Worm (Caenorhabditis elegans) whole organism, L3 larva: ENCODE data around the gene C43H6.12.

Experiments
- aly-2 ChIP-seq: fragments of 150-350 bp; optimal IDR thresholded peaks from 2 replicates; lab custom pipeline; 2014; ENCODE audit warnings: missing biosample characterization, missing genetic modification characterization
- ama-1 ChIP-seq: fragments of 150-350 bp; optimal IDR thresholded peaks from 2 replicates; lab custom pipeline; 2018
- ceh-28 ChIP-seq: fragments of 150-350 bp; optimal IDR thresholded peaks from 2 replicates; lab custom pipeline; 2014; ENCODE audit warnings: missing biosample characterization, missing genetic modification reagents, missing genetic modification characterization
- ceh-82 ChIP-seq: fragments of 150-350 bp; optimal IDR thresholded peaks from 2 replicates; lab custom pipeline; 2014; ENCODE audit warnings: missing biosample characterization, missing genetic modification characterization
- egl-27 ChIP-seq: sonication (generic microtip); optimal IDR thresholded peaks from 4 replicates; lab custom pipeline; 2017; ENCODE audit warnings: missing biosample characterization, missing genetic modification reagents, missing genetic modification characterization
- egl-5 ChIP-seq: fragments of 150-350 bp; optimal IDR thresholded peaks from 2 replicates; lab custom pipeline; 2017; ENCODE audit warnings: missing biosample characterization, missing genetic modification reagents, missing genetic modification characterization, inconsistent platforms
- elt-2 ChIP-seq: sonication (generic microtip); optimal IDR thresholded peaks from 2 replicates; lab custom pipeline; 2016; ENCODE audit warnings: missing genetic modification reagents, mild to moderate bottlenecking, missing genetic modification characterization, missing compliant biosample characterization
- elt-3 ChIP-seq, 3 experiments: fragments of 150-350 bp in 1 of 3; sonication (generic microtip) in 2 of 3; optimal IDR thresholded peaks; 2 replicates in 2 of 3; 4 replicates in 1 of 3; lab custom pipeline; 2014 to 2017; ENCODE audit warnings: missing biosample characterization in 3 of 3, missing genetic modification characterization in 3 of 3
- eor-1 ChIP-seq, 2 experiments: fragments of 150-350 bp; optimal IDR thresholded peaks; 2 replicates each; lab custom pipeline; 2014 to 2018; ENCODE audit warnings: missing biosample characterization in 2 of 2, missing genetic modification characterization in 2 of 2
- fkh-10 ChIP-seq: sonication (generic microtip); optimal IDR thresholded peaks from 2 replicates; lab custom pipeline; 2017; ENCODE audit warnings: missing biosample characterization, missing genetic modification reagents, missing genetic modification characterization
- fos-1 ChIP-seq: fragments of 150-350 bp; optimal IDR thresholded peaks from 2 replicates; lab custom pipeline; 2014; ENCODE audit warnings: missing biosample characterization, missing genetic modification characterization
- hmg-11 ChIP-seq: sonication (generic microtip); optimal IDR thresholded peaks from 2 replicates; lab custom pipeline; 2016; ENCODE audit warnings: missing genetic modification characterization, missing compliant biosample characterization
- jun-1 ChIP-seq: fragments of 150-350 bp; optimal IDR thresholded peaks from 2 replicates; lab custom pipeline; 2014; ENCODE audit warnings: missing biosample characterization, missing genetic modification reagents, missing genetic modification characterization
- lin-15B ChIP-seq: fragments of 150-350 bp; optimal IDR thresholded peaks from 2 replicates; lab custom pipeline; 2014; ENCODE audit warnings: missing biosample characterization, missing genetic modification characterization
- lin-39 ChIP-seq: fragments of 150-350 bp; optimal IDR thresholded peaks from 2 replicates; lab custom pipeline; 2018; ENCODE audit warnings: missing biosample characterization, missing genetic modification reagents, missing genetic modification characterization
- lsy-12 ChIP-seq: sonication (generic microtip); optimal IDR thresholded peaks from 2 replicates; lab custom pipeline; 2016; ENCODE audit warnings: mild to moderate bottlenecking, missing genetic modification characterization, missing compliant biosample characterization
- nfya-1 ChIP-seq: sonication (generic microtip); optimal IDR thresholded peaks from 2 replicates; lab custom pipeline; 2017; ENCODE audit warnings: missing genetic modification characterization, mild to moderate bottlenecking, missing compliant biosample characterization, antibody characterized with exemption, moderate library complexity; ENCODE audit not compliant: insufficient read depth
- nhr-11 ChIP-seq: fragments of 150-350 bp; optimal IDR thresholded peaks from 2 replicates; lab custom pipeline; 2014; ENCODE audit warnings: missing biosample characterization, missing genetic modification characterization
- nhr-23 ChIP-seq: fragments of 150-350 bp; optimal IDR thresholded peaks from 2 replicates; lab custom pipeline; 2014; ENCODE audit warnings: missing biosample characterization, missing genetic modification reagents, missing genetic modification characterization
- nhr-25 ChIP-seq: sonication (generic microtip); optimal IDR thresholded peaks from 2 replicates; lab custom pipeline; 2017; ENCODE audit warnings: missing biosample characterization, missing genetic modification characterization
- nhr-28 ChIP-seq: fragments of 150-350 bp; optimal IDR thresholded peaks from 2 replicates; lab custom pipeline; 2014; ENCODE audit warnings: missing biosample characterization, missing genetic modification characterization
- nhr-43 ChIP-seq: sonication (generic microtip); optimal IDR thresholded peaks from 2 replicates; lab custom pipeline; 2016; ENCODE audit warnings: mild to moderate bottlenecking, missing genetic modification characterization, missing compliant biosample characterization; ENCODE audit not compliant: poor library complexity, severe bottlenecking
- nhr-67 ChIP-seq: fragments of 150-350 bp; optimal IDR thresholded peaks from 2 replicates; lab custom pipeline; 2014; ENCODE audit warnings: missing biosample characterization, missing genetic modification characterization
- nhr-77 ChIP-seq: fragments of 150-350 bp; optimal IDR thresholded peaks from 2 replicates; lab custom pipeline; 2014; ENCODE audit warnings: missing biosample characterization, missing genetic modification characterization
- pha-4 ChIP-seq: fragments of 150-350 bp; optimal IDR thresholded peaks from 2 replicates; lab custom pipeline; 2014; ENCODE audit warnings: missing biosample characterization, missing genetic modification reagents, missing genetic modification characterization
- skn-1 ChIP-seq: fragments of 150-350 bp; optimal IDR thresholded peaks from 2 replicates; lab custom pipeline; 2014; ENCODE audit warnings: missing biosample characterization, missing genetic modification characterization
- snpc-4 ChIP-seq: fragments of 150-350 bp; optimal IDR thresholded peaks from 2 replicates; lab custom pipeline; 2014; ENCODE audit warnings: missing biosample characterization, missing genetic modification characterization
- unc-62 ChIP-seq: fragments of 150-350 bp; sonication (generic microtip); optimal IDR thresholded peaks from 4 replicates; lab custom pipeline; 2014; ENCODE audit warnings: missing biosample characterization, missing genetic modification reagents, missing genetic modification characterization
- zag-1 ChIP-seq: fragments of 150-350 bp; optimal IDR thresholded peaks from 2 replicates; lab custom pipeline; 2014; ENCODE audit warnings: missing biosample characterization, missing genetic modification characterization
- ztf-11 ChIP-seq: fragments of 150-350 bp; optimal IDR thresholded peaks from 2 replicates; lab custom pipeline; 2014; ENCODE audit warnings: missing biosample characterization, missing genetic modification characterization
- ztf-4 ChIP-seq: fragments of 150-350 bp; optimal IDR thresholded peaks from 2 replicates; lab custom pipeline; 2014; ENCODE audit warnings: missing biosample characterization, missing genetic modification characterization

The C43H6.12 gene

DNA sequence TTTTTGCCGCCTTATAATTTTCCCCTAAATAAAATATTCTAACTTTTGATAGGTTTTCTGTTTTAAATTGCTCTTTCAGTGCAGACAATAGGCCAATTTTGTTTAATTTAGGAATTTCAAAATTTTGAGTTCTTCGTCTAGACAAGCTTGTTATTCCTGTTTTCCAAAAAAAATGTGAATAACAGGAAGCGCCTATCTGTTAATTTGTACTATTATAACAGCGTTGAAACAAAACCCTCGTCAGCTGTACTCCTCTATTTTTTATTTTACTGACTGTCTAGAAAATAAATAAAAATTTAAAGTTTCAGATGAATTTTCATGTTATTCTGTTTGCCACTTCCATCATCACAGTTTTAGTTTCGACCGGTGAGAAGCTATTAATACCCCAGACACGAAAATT, 28.1 kb upstream of the C43H6.12 start, which contains the start of gene F47G3.4:
Gene F47G3.4, plus strand, starts transcription at position 301 of the 400 bp plus-strand sequence.
- TF ChIP-seq nhr-67 (tag; lab: Kevin White, UChicago) = no peak

DNA sequence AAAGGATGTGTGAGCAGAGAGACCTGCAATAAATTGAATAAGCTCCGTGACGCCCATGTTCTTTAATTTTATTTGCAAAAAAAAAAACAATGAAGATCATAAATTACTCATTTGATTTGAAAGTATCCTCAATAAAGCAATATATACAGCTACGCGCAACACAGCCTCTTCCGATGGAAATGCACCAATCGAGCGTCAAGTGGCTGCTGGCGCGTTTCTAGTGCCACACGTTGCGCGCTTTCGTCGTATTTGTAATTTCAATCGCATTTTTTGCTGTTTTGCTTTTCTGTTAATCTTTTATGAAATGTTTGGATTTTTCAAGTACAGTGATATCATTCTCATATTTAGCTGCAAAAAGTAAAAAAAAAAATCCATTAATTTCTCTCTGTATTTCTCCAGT, 27.2 kb upstream of the C43H6.12 start:
- peak; percentile 50 for TF ChIP-seq nfya-1 (tag; lab: Kevin White, UChicago)
- peak; percentile 11 for TF ChIP-seq nhr-43
- peak; percentile 16 for TF ChIP-seq egl-5 (tag; lab: Kevin White, UChicago)
- TF ChIP-seq lin-15B (tag; lab: Kevin White, UChicago) = peak; percentile 17
- peak; percentile 12 for TF ChIP-seq ama-1
- TF ChIP-seq nhr-28 (tag; lab: Kevin White, UChicago) = no peak
- no peak for TF ChIP-seq elt-3 (tag; optimal IDR thresholded peaks at IDR 0.05; lab: Kevin White, UChicago)
- peak; percentile 6 for TF ChIP-seq jun-1 (tag; lab: Kevin White, UChicago)
- peak; percentile 51 for TF ChIP-seq snpc-4
- TF ChIP-seq ztf-11 (tag; lab: Kevin White, UChicago) = no peak
- peak; percentile 21 for TF ChIP-seq ceh-28 (tag; lab: Kevin White, UChicago)
- TF ChIP-seq eor-1 (tag; optimal IDR thresholded peaks at IDR 0.05; lab: Kevin White, UChicago) = no peak
- peak; percentile 81 for TF ChIP-seq nhr-23 (tag; lab: Kevin White, UChicago)
- TF ChIP-seq lin-39 (tag; lab: Kevin White, UChicago) = peak; percentile 38
- peak; percentile 38 for TF ChIP-seq elt-2 (tag; lab: Kevin White, UChicago)
- TF ChIP-seq nhr-25 (tag; lab: Kevin White, UChicago) = peak; percentile 24
- TF ChIP-seq skn-1 (tag; lab: Kevin White, UChicago) = peak; percentile 19
- peak; percentile 44 for TF ChIP-seq hmg-11 (tag; lab: Kevin White, UChicago)

DNA sequence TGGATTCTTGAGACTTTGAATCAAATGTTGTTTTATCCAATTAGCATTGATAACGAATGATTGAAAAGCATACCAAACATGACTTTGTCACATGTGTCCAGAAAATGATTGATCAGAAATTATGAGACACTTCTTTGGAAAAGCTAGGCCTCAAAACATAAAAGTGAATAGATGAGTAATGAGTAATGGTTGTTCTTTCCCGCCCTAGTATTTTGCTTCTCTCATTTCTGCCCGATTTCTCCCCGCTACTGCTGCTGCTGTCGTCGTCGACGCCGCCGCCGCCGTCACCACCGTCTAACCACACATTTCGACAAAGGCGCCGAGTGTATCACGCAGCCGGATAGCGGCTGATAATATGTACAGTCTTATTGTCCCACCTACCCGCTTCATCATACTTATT, 24.0 kb upstream of the C43H6.12 start, which contains the start of gene F47G3.1:
Gene F47G3.1, plus strand, starts transcription at position 301 of the 400 bp plus-strand sequence.
- TF ChIP-seq nhr-28 (tag; lab: Kevin White, UChicago) (no peak), nhr-77 (tag; lab: Kevin White, UChicago) (no peak), zag-1 (tag; lab: Kevin White, UChicago) (no peak)

DNA sequence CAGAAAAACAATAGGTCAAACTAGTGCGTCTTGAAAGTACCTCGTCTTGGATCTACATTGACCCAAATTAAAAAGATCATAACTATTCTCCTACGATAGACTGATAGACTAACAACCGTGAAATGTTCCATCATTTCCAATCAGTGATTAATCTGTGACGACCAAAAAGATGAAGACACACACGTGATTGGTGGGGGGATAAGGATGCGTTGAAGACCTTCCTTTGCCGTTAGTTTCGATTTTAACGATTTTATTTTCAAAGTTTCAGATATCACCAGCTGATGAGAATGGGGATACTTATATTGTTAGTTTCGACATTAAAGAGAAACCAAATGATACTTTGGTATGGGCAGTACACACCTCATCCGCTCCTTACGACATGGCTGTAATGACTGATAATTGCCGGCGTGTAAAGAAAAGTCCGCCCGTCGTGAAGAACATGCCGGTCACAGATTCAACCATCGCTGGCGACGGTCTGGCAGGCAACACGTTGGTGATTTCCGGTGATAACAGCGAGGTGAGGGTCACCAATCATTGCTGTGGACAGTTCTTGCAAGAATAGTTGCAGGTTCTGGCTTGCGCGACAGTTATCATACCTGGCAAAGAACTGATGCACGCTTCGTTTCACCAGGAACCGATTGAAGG, 22.4 kb upstream of the C43H6.12 start:
- TF ChIP-seq nhr-23 (tag; lab: Kevin White, UChicago) = peak; percentile 43
- TF ChIP-seq ztf-4 = no peak
- no peak for TF ChIP-seq aly-2 (tag; lab: Kevin White, UChicago)
- no peak for TF ChIP-seq ceh-28 (tag; lab: Kevin White, UChicago)
- no peak for TF ChIP-seq ceh-82 (tag; lab: Kevin White, UChicago)
- TF ChIP-seq nhr-28 (tag; lab: Kevin White, UChicago) = no peak
- no peak for TF ChIP-seq fos-1 (tag; lab: Kevin White, UChicago)
- TF ChIP-seq skn-1 (tag; lab: Kevin White, UChicago) = no peak
- no peak for TF ChIP-seq hmg-11 (tag; lab: Kevin White, UChicago)
- no peak for TF ChIP-seq fkh-10 (GFP tag; lab: Kevin White, UChicago)
- no peak for TF ChIP-seq nhr-77 (tag; lab: Kevin White, UChicago)
- TF ChIP-seq nhr-11 (tag; lab: Kevin White, UChicago) = no peak
- peak; percentile 35 for TF ChIP-seq nhr-43
- TF ChIP-seq lsy-12 = no peak
- TF ChIP-seq, all 47 proteins: peak for 2

DNA sequence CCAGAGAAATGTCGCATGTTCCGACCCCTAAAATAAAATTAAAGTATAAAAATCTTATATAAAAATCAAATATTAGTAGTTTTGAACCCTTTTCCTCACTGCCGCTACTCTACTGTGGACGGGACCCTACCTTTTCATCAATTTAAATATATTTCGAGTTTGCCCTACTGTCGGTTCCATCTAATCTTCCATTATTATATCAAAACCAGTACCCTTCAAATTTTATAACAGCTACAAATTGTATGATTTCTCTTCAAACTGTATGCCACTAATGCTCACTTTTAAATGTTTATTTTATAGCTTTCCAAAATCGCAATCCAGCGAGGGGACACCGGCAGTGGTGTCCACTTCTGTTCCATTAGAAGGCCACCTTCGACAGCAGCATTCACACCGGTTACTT, 14.4 kb upstream of the C43H6.12 start, which contains the start of gene C43H6.6:
Gene C43H6.6, plus strand, starts transcription at position 301 of the 400 bp plus-strand sequence.
- TF ChIP-seq zag-1 (tag; lab: Kevin White, UChicago) (no peak), snpc-4 (no peak), pha-4 (tag; lab: Kevin White, UChicago) (no peak), egl-27 (tag; lab: Kevin White, UChicago) (no peak), nhr-25 (tag; lab: Kevin White, UChicago) (no peak), unc-62 (GFP tag; lab: Kevin White, UChicago) (no peak)
